Fruit fly (Drosophila melanogaster): ENCODE data around the gene Arl8.

DNA sequence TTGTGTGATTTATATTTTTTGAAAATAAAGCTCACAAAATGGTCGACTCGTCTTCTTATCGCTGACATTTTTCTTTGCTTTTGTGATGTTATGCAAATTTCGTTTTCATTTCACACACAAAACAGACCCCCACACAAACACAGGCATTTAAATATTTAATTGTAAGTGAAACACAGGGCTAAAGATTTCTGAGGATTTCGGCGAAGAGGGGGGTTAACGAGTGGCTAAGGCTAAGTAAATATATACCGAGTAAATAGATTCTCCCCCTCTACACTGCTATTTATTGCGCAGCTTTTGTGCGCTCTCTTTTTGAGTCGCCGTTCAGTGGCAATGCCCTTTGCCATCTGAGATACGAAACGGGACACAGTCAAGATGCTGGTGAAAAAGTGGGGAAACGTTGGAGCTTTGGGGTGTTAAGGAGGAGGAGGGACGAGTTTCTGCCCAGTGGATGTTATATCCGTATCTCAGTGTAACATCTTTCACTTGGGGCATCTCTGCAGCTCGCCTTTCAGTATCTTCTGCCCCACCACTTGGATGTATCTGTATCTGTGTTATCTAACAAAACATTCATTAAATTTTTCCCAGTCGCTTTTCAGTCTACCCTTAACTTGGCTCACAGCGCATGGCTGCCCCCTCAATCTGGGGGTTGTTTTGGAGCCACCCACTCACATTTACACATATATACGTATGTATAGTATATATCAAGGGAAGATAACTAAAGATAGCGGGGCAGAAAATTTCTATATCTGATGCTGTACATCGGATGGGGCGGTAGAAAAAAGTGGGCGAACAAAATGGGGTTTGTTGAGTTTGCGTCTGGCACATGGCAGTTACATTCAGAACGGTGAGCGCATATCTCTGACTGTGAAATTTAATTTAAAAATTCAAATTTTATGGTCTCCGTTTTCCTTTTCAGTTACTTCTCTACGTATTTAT, 29.6 kb downstream of the Arl8 start:
- TF ChIP-seq pan (optimal IDR thresholded peaks at IDR 0.05): no peak
- TF ChIP-seq CrebA (GFP tag; optimal IDR thresholded peaks at IDR 0.05; ENCODE audit: borderline replicate concordance): no peak
- TF ChIP-seq OdsH (GFP tag; optimal IDR thresholded peaks at IDR 0.05): no peak
- TF ChIP-seq CG9705 (GFP tag; optimal IDR thresholded peaks at IDR 0.05): no peak
- no peak for TF ChIP-seq dmrt93B (GFP tag; optimal IDR thresholded peaks at IDR 0.05)
- no peak for TF ChIP-seq N (GFP tag; optimal IDR thresholded peaks at IDR 0.05)
- no peak for TF ChIP-seq Myc (optimal IDR thresholded peaks at IDR 0.05)
- no peak for TF ChIP-seq Sp1 (GFP tag; optimal IDR thresholded peaks at IDR 0.05)
- no peak for TF ChIP-seq CG32264 (GFP tag; optimal IDR thresholded peaks at IDR 0.05)
- no peak for TF ChIP-seq dl (GFP tag; optimal IDR thresholded peaks at IDR 0.05; ENCODE audit: insufficient read depth in 1 of 2, partially characterized antibody in 2 of 2)
- TF ChIP-seq Rel (GFP tag; optimal IDR thresholded peaks at IDR 0.05): no peak
- no peak for TF ChIP-seq Rel (tag; optimal IDR thresholded peaks at IDR 0.05)
- TF ChIP-seq tai (GFP tag; optimal IDR thresholded peaks at IDR 0.05): no peak
- TF ChIP-seq Hr83 (GFP tag; optimal IDR thresholded peaks at IDR 0.05; ENCODE audit: poor library complexity, severe bottlenecking): no peak

Data from whole organism, wandering third instar larva.